Worm (Caenorhabditis elegans) whole organism, late embryonic: Measurements from ENCODE around the gene lec-5.

ENCODE experiments used
- ama-1 ChIP-seq: fragments of 150-350 bp; optimal IDR thresholded peaks from 2 replicates; lab custom pipeline; 2014
- ceh-14 ChIP-seq: sonication (generic microtip); optimal IDR thresholded peaks from 2 replicates; lab custom pipeline; 2016; ENCODE audit warnings: missing genotype, missing genetic modification characterization, missing compliant biosample characterization
- dve-1 ChIP-seq: sonication (generic microtip); optimal IDR thresholded peaks from 2 replicates; lab custom pipeline; 2017; ENCODE audit warnings: antibody characterized with exemption, mild to moderate bottlenecking, missing genetic modification characterization, missing compliant biosample characterization
- elt-4 ChIP-seq: sonication (generic microtip); optimal IDR thresholded peaks from 2 replicates; lab custom pipeline; 2016; ENCODE audit warnings: missing genetic modification characterization, missing compliant biosample characterization
- fkh-6 ChIP-seq: sonication (generic microtip); optimal IDR thresholded peaks from 2 replicates; lab custom pipeline; 2016; ENCODE audit warnings: missing genetic modification characterization, missing compliant biosample characterization
- nfya-1 ChIP-seq: sonication (generic microtip); optimal IDR thresholded peaks from 2 replicates; lab custom pipeline; 2017; ENCODE audit warnings: missing genetic modification characterization, mild to moderate bottlenecking, missing compliant biosample characterization, antibody characterized with exemption, moderate library complexity
- pat-9 ChIP-seq: fragments of 200-800 bp; sonication (Bioruptor generic); optimal IDR thresholded peaks from 2 replicates; lab custom pipeline; 2018; ENCODE audit warnings: mild to moderate bottlenecking, missing genetic modification characterization, moderate library complexity, missing compliant biosample characterization
- pha-4 ChIP-seq: fragments of 150-350 bp; optimal IDR thresholded peaks from 2 replicates; lab custom pipeline; 2018; ENCODE audit warnings: missing biosample characterization, missing genetic modification reagents, missing genetic modification characterization
- pqm-1 ChIP-seq: sonication (generic microtip); optimal IDR thresholded peaks from 2 replicates; lab custom pipeline; 2016; ENCODE audit warnings: missing genetic modification characterization, missing compliant biosample characterization
- rnt-1 ChIP-seq: sonication (generic microtip); optimal IDR thresholded peaks from 2 replicates; lab custom pipeline; 2016; ENCODE audit warnings: missing genetic modification characterization, missing compliant biosample characterization
- tbx-2 ChIP-seq: sonication (generic microtip); optimal IDR thresholded peaks from 2 replicates; lab custom pipeline; 2016; ENCODE audit warnings: missing genetic modification characterization, missing compliant biosample characterization
- ztf-16 ChIP-seq: sonication (generic microtip); optimal IDR thresholded peaks from 2 replicates; lab custom pipeline; 2017; ENCODE audit warnings: missing genetic modification characterization, missing compliant biosample characterization

DNA sequence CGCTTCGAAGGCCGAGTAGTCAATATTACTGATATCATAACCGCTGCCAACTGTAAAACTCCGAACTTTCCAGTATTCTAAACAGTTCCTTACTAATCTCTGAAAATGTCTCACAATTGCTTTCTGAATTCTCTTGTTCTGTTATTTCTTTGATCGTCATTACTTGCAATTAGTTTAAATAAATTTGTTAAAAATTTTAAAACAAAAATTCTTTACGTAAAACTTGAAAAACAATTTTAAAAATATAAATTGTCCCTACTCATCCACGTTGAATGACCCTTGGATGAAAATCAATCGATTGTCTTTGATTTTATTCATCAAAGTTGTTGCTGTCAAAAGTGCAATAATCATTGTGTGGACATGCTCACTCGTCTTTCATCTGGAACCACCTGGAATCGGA lies 46.7 kb downstream of the lec-5 start, which contains the start of gene acdh-8:
- TF ChIP-seq elt-4 (no peak), nfya-1 (tag; lab: Kevin White, UChicago) (no peak), pqm-1 (tag; lab: Kevin White, UChicago) (no peak), pat-9 (no peak), fkh-6 (tag; lab: Kevin White, UChicago) (no peak), tbx-2 (tag; lab: Kevin White, UChicago) (no peak), pha-4 (tag; lab: Kevin White, UChicago) (no peak), ama-1 (lab: Kevin White, UChicago) (no peak), ztf-16 (tag; lab: Kevin White, UChicago) (no peak), ceh-14 (tag; lab: Kevin White, UChicago) (no peak), dve-1 (tag; lab: Kevin White, UChicago) (no peak), rnt-1 (no peak)
